Worm (Caenorhabditis elegans) whole organism, L3 larva: ENCODE data around the gene tpi-1.

Source experiments
- ama-1 ChIP-seq: fragments of 150-350 bp; optimal IDR thresholded peaks from 2 replicates; lab custom pipeline; 2018
- ceh-16 ChIP-seq: sonication (generic microtip); optimal IDR thresholded peaks from 2 replicates; lab custom pipeline; 2017; ENCODE audit warnings: missing biosample characterization, missing genetic modification characterization
- ceh-28 ChIP-seq: fragments of 150-350 bp; optimal IDR thresholded peaks from 2 replicates; lab custom pipeline; 2014; ENCODE audit warnings: missing biosample characterization, missing genetic modification reagents, missing genetic modification characterization
- ceh-82 ChIP-seq: fragments of 150-350 bp; optimal IDR thresholded peaks from 2 replicates; lab custom pipeline; 2014; ENCODE audit warnings: missing biosample characterization, missing genetic modification characterization
- ceh-9 ChIP-seq: sonication (generic microtip); optimal IDR thresholded peaks from 2 replicates; lab custom pipeline; 2018; ENCODE audit warnings: missing biosample characterization, missing genetic modification characterization
- egl-27 ChIP-seq: sonication (generic microtip); optimal IDR thresholded peaks from 4 replicates; lab custom pipeline; 2017; ENCODE audit warnings: missing biosample characterization, missing genetic modification reagents, missing genetic modification characterization
- egl-5 ChIP-seq: fragments of 150-350 bp; optimal IDR thresholded peaks from 2 replicates; lab custom pipeline; 2017; ENCODE audit warnings: missing biosample characterization, missing genetic modification reagents, missing genetic modification characterization, inconsistent platforms
- elt-2 ChIP-seq: sonication (generic microtip); optimal IDR thresholded peaks from 2 replicates; lab custom pipeline; 2016; ENCODE audit warnings: missing genetic modification reagents, mild to moderate bottlenecking, missing genetic modification characterization, missing compliant biosample characterization
- elt-3 ChIP-seq, 3 experiments: fragments of 150-350 bp in 1 of 3; sonication (generic microtip) in 2 of 3; optimal IDR thresholded peaks; 2 replicates in 2 of 3; 4 replicates in 1 of 3; lab custom pipeline; 2014 to 2017; ENCODE audit warnings: missing biosample characterization in 3 of 3, missing genetic modification characterization in 3 of 3
- fkh-10 ChIP-seq: sonication (generic microtip); optimal IDR thresholded peaks from 2 replicates; lab custom pipeline; 2017; ENCODE audit warnings: missing biosample characterization, missing genetic modification reagents, missing genetic modification characterization
- fkh-2 ChIP-seq: fragments of 150-350 bp; optimal IDR thresholded peaks from 2 replicates; lab custom pipeline; 2014; ENCODE audit warnings: missing biosample characterization, missing genetic modification reagents, missing genetic modification characterization
- jun-1 ChIP-seq: fragments of 150-350 bp; optimal IDR thresholded peaks from 2 replicates; lab custom pipeline; 2014; ENCODE audit warnings: missing biosample characterization, missing genetic modification reagents, missing genetic modification characterization
- lin-15B ChIP-seq: fragments of 150-350 bp; optimal IDR thresholded peaks from 2 replicates; lab custom pipeline; 2014; ENCODE audit warnings: missing biosample characterization, missing genetic modification characterization
- lsy-12 ChIP-seq: sonication (generic microtip); optimal IDR thresholded peaks from 2 replicates; lab custom pipeline; 2016; ENCODE audit warnings: mild to moderate bottlenecking, missing genetic modification characterization, missing compliant biosample characterization
- mml-1 ChIP-seq: fragments of 150-350 bp; sonication (generic microtip); optimal IDR thresholded peaks from 3 replicates; lab custom pipeline; 2014; ENCODE audit warnings: missing biosample characterization, missing genetic modification characterization
- nfya-1 ChIP-seq: sonication (generic microtip); optimal IDR thresholded peaks from 2 replicates; lab custom pipeline; 2017; ENCODE audit warnings: missing genetic modification characterization, mild to moderate bottlenecking, missing compliant biosample characterization, antibody characterized with exemption, moderate library complexity; ENCODE audit not compliant: insufficient read depth
- nhr-23 ChIP-seq: fragments of 150-350 bp; optimal IDR thresholded peaks from 2 replicates; lab custom pipeline; 2014; ENCODE audit warnings: missing biosample characterization, missing genetic modification reagents, missing genetic modification characterization
- nhr-43 ChIP-seq: sonication (generic microtip); optimal IDR thresholded peaks from 2 replicates; lab custom pipeline; 2016; ENCODE audit warnings: mild to moderate bottlenecking, missing genetic modification characterization, missing compliant biosample characterization; ENCODE audit not compliant: poor library complexity, severe bottlenecking
- pha-4 ChIP-seq: fragments of 150-350 bp; optimal IDR thresholded peaks from 2 replicates; lab custom pipeline; 2014; ENCODE audit warnings: missing biosample characterization, missing genetic modification reagents, missing genetic modification characterization
- pqm-1 ChIP-seq: fragments of 150-350 bp; optimal IDR thresholded peaks from 2 replicates; lab custom pipeline; 2017; ENCODE audit warnings: missing biosample characterization, missing genetic modification characterization, inconsistent platforms
- sea-2 ChIP-seq: fragments of 150-350 bp; sonication (generic microtip); optimal IDR thresholded peaks from 4 replicates; lab custom pipeline; 2014; ENCODE audit warnings: missing biosample characterization, missing genetic modification reagents, missing genetic modification characterization
- skn-1 ChIP-seq: fragments of 150-350 bp; optimal IDR thresholded peaks from 2 replicates; lab custom pipeline; 2014; ENCODE audit warnings: missing biosample characterization, missing genetic modification characterization
- unc-39 ChIP-seq: sonication (generic microtip); optimal IDR thresholded peaks from 4 replicates; lab custom pipeline; 2017; ENCODE audit warnings: missing biosample characterization, missing genetic modification characterization
- unc-62 ChIP-seq: fragments of 150-350 bp; sonication (generic microtip); optimal IDR thresholded peaks from 4 replicates; lab custom pipeline; 2014; ENCODE audit warnings: missing biosample characterization, missing genetic modification reagents, missing genetic modification characterization
- ztf-4 ChIP-seq: fragments of 150-350 bp; optimal IDR thresholded peaks from 2 replicates; lab custom pipeline; 2014; ENCODE audit warnings: missing biosample characterization, missing genetic modification characterization

tpi-1 gene

DNA sequence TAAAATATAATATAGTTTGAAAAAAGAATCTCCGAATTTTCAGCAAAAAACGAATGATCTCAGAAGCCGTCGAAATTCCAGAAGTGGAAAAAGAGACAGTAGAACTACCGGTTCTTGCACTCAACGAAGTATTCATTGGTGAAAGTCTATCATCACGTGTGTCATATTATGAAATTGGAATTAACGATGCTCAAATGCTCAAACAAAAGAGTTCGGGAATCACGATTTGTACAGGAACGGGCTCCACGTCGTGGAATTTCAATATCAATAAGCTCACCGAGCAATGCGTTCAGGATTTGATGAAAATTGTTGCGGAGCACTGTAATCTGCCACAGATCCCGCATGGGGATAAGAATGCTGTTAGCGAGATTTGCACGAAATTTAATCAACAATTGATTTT, 19.4 kb upstream of the tpi-1 start:
- TF ChIP-seq ceh-9 (tag; lab: Kevin White, UChicago) (no peak), nhr-43 (tag; lab: Kevin White, UChicago) (peak; percentile 33), lsy-12 (tag; lab: Kevin White, UChicago) (peak; percentile 35), ama-1 (lab: Kevin White, UChicago) (peak; percentile 83)

DNA sequence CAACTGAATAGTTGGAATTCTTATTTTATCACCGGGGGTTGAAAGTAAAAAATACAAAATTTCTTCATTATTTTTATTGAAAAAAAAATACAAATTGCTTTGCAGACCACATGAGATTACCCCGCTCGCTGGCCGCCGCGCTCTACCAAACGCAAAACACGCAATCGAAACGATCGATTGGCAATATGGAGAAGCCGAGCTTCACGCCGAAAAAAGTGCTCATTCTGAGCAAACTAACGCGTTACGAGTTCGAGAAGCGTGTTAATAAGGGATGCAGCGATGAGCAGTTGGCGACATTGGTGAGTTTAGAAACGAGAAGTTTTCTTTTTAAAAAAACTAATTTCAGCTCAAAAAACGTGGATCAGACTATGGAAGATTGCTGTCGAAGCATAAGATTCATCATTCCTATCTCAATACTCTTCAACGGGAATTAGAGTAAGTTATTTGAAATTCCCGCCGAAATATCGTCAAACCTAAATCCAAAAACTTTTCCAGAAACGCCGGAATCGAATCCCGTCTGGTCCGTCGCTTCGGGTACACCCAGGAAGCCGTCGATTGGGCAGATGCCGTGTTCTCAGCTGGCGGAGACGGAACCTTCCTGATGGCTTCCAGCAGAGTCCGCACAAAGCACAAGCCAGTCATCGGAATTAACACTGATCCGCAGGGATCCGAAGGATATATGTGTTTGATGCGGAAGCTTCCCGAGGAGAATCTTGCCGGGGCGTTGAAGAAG, 16.6 kb upstream of the tpi-1 start:
- peak; percentile 58 for TF ChIP-seq nhr-43 (tag; lab: Kevin White, UChicago)
- TF ChIP-seq lsy-12 (tag; lab: Kevin White, UChicago), result peak; percentile 36
- TF ChIP-seq ama-1 (lab: Kevin White, UChicago), result peak; percentile 67
- TF ChIP-seq mml-1 (tag; lab: Kevin White, UChicago), result no peak

DNA sequence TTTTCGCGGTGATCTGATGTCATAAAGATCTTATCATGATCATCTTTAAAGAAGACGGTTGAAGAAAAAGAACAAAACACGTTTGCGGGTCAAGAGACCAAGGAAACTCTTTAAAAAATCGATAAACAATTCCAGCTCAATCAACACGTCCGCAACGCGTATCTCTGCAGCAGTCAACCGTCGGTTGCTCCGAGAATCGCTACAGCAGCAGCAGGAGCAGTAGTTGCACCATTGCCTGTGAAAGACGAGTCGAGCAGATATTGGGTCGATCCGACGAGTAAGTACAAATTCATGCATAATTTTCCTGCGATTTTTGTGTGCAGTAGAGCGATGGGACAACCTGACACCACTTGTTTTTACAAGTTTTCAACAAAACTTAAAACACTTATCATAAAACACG, 15.6 kb upstream of the tpi-1 start:
- TF ChIP-seq ama-1 (lab: Kevin White, UChicago), result peak; percentile 78
- no peak for TF ChIP-seq ceh-28 (tag; lab: Kevin White, UChicago)
- peak; percentile 6 for TF ChIP-seq nfya-1 (tag; lab: Kevin White, UChicago)
- peak; percentile 32 for TF ChIP-seq nhr-43 (tag; lab: Kevin White, UChicago)

DNA sequence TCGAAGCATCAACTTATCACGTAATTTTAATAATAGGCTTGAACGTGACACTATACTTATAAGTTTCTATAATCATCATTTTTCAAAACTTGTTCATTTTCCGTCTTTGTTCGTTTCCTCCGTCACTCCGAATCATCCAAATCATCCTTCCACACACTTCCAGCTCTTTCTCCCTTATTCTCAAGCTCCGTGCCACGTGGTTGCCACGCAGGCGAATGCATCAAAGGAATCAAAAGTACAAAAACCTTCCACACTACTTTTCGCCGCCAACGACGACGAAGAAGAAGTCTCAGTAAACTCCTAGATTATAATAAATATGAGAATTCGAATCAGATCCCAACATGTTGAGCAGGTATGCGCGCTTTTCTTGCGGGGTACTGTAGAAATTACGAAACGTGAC, 15.2 kb upstream of the tpi-1 start:
- TF ChIP-seq ama-1 (lab: Kevin White, UChicago) (peak; percentile 70), fkh-2 (no peak), ceh-28 (tag; lab: Kevin White, UChicago) (no peak)

DNA sequence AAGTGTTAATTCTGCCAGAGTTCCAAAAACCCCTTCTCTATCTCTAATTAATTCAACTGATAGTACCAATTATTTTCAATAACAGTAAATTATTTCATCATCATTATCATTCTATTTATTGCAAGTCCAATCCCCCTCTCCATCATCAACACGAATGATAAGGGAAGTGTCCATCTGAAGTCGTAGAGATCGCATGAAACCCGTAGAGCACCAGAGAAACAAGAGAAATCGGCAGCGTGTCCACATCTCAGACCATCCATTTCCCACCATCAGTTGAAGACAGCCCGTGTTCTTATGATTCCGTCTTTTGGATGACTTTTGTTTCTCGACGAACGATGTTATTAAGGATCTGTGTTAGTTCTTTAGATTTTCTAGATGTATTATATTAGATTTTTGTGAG, 14.5 kb upstream of the tpi-1 start:
- TF ChIP-seq elt-3 (tag; optimal IDR thresholded peaks at IDR 0.05; lab: Kevin White, UChicago) (peak in 2 of 3 experiments; percentile 40 to 85), skn-1 (tag; lab: Kevin White, UChicago) (no peak), nhr-43 (tag; lab: Kevin White, UChicago) (peak; percentile 33), nhr-23 (tag; lab: Kevin White, UChicago) (peak; percentile 70)

DNA sequence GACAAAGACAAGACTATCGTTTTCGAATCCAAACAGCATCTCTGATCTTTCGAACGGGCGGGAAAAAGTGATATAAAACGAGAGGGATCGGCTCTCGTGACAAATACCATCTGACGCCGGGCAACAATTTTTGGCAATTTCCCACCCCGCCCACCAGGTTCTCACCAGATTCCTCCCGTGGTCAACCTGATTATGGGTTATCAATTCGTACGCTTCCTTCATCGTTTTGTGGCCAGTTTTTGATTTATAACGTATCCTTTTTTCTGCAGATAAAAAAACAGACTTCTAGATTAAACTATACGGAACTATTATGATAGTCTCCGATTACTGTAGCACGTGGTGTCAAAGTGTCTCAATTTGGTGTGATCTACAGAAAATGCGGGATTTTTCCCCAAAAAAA, 14.0 kb upstream of the tpi-1 start:
- peak; percentile 15 for TF ChIP-seq ama-1 (lab: Kevin White, UChicago)
- TF ChIP-seq nhr-23 (tag; lab: Kevin White, UChicago), result no peak
- TF ChIP-seq egl-5 (tag; lab: Kevin White, UChicago), result no peak
- TF ChIP-seq nhr-43 (tag; lab: Kevin White, UChicago), result peak; percentile 82
- no peak for TF ChIP-seq unc-39 (tag; lab: Kevin White, UChicago)
- TF ChIP-seq jun-1 (tag; lab: Kevin White, UChicago), result peak; percentile 46

DNA sequence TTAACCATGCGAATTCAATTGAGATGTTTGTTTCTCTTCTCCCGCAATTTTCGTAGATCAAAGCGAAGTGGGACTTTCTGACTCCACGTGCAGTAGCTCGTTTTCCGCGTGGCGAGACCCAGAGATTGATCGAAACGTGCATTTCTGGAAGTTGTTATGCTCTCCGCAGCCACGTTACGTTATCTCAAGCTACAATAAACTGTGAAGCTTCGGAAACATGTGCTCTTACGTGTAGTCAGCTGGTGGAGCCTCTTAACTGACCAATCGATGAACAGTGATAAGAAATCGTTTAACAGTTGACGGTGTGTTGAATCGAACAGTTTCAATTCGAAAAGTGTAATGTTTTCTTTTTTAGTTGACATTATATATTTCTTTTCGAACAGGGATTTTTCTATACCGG, 13.2 kb upstream of the tpi-1 start:
- TF ChIP-seq pha-4 (tag; lab: Kevin White, UChicago), result peak; percentile 35
- TF ChIP-seq nfya-1 (tag; lab: Kevin White, UChicago), result peak; percentile 33
- no peak for TF ChIP-seq sea-2 (GFP tag; lab: Kevin White, UChicago)
- peak; percentile 80 for TF ChIP-seq elt-2
- peak; percentile 83 for TF ChIP-seq pqm-1 (tag; lab: Kevin White, UChicago)
- TF ChIP-seq nhr-23 (tag; lab: Kevin White, UChicago), result no peak
- TF ChIP-seq lin-15B (tag; lab: Kevin White, UChicago), result no peak
- no peak for TF ChIP-seq lsy-12 (tag; lab: Kevin White, UChicago)
- TF ChIP-seq egl-27 (tag; lab: Kevin White, UChicago), result no peak
- no peak for TF ChIP-seq ceh-16 (tag; lab: Kevin White, UChicago)
- no peak for TF ChIP-seq unc-62 (GFP tag; lab: Kevin White, UChicago)
- no peak for TF ChIP-seq fkh-10
- TF ChIP-seq ceh-82 (tag; lab: Kevin White, UChicago), result no peak
- no peak for TF ChIP-seq ztf-4 (tag; lab: Kevin White, UChicago)
- TF ChIP-seq, all 47 proteins: peak for 4
